Worm (Caenorhabditis elegans): ENCODE data around the gene spp-20.
"Not testable (repeated sequence)": the region's sequence is repeated elsewhere in the genome, so short reads cannot be mapped to it uniquely, and the experiment has no call there.

DNA sequence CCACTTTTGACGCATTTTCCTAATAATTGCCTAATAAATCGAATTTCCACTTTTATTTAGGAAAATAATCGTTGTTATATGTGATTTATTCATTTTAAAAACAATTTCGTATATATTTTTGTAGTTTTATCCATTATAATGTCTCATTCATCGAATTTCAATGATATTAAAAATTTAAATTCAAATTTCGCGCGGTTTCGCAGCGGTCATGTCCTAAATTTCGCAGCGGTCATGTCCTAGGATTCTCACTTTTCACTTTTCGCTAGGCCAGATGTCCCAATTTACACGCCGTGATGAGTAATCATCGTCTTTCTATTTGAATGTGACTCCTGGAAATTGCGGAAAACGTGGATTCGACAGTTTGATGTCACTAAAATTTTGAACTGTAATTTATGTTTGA is 23.8 kb upstream of the spp-20 start, which contains the start of gene ZK1055.4:
- TF ChIP-seq him-1, W03F9.2, dao-5 (tag; optimal IDR thresholded peaks at IDR 0.05): not testable (repeated sequence)
